Worm (Caenorhabditis elegans): Measurements from ENCODE around the gene tth-1.
A peak's percentile ranks its signal among the peaks of the same experiment; 100 is the strongest.

The tth-1 gene

ce11 chrX:8404308-8405085, 19.0 kb downstream of the tth-1 start (continued):
- TF ChIP-seq zag-1 (tag; optimal IDR thresholded peaks at IDR 0.05): no peak
- TF ChIP-seq efl-3 (GFP tag; optimal IDR thresholded peaks at IDR 0.05): peak; percentile 73
- TF ChIP-seq snpc-4 (tag; optimal IDR thresholded peaks at IDR 0.05): peak; percentile 49
- TF ChIP-seq fkh-4 (tag; optimal IDR thresholded peaks at IDR 0.05; ENCODE audit: borderline replicate concordance): no peak
- TF ChIP-seq lsy-2 (tag; optimal IDR thresholded peaks at IDR 0.05): peak; percentile 81 to 83
- TF ChIP-seq hpl-2 (GFP tag; optimal IDR thresholded peaks at IDR 0.05): no peak
- peak; percentile 87 for TF ChIP-seq unc-86 (tag; optimal IDR thresholded peaks at IDR 0.05)
- TF ChIP-seq nhr-77 (tag; optimal IDR thresholded peaks at IDR 0.05): peak; percentile 75
- peak; percentile 94 for TF ChIP-seq nhr-85 (tag)
- peak; percentile 84 for TF ChIP-seq sox-4 (tag; optimal IDR thresholded peaks at IDR 0.05)
- TF ChIP-seq grh-1 (GFP tag; IDR thresholded peaks at IDR 0.05): peak; percentile 77
- TF ChIP-seq unc-62 (GFP tag; optimal IDR thresholded peaks at IDR 0.05): no peak
- no peak for TF ChIP-seq C34B4.2 (tag; optimal IDR thresholded peaks at IDR 0.05)
- TF ChIP-seq nhr-76 (tag; optimal IDR thresholded peaks at IDR 0.05): no peak
- no peak for TF ChIP-seq F16B12.6 (tag; optimal IDR thresholded peaks at IDR 0.05)
- peak; percentile 48 for TF ChIP-seq nhr-237 (tag; optimal IDR thresholded peaks at IDR 0.05)
- TF ChIP-seq nhr-11 (tag; optimal IDR thresholded peaks at IDR 0.05): peak; percentile 62
- peak; percentile 87 for TF ChIP-seq jun-1 (tag; optimal IDR thresholded peaks at IDR 0.05)
- peak; percentile 88 for TF ChIP-seq xbp-1 (tag; optimal IDR thresholded peaks at IDR 0.05)
- peak; percentile 96 for TF ChIP-seq nhr-47 (tag; optimal IDR thresholded peaks at IDR 0.05)
- TF ChIP-seq vab-15 (tag; optimal IDR thresholded peaks at IDR 0.05): no peak
- TF ChIP-seq ceh-90 (tag; optimal IDR thresholded peaks at IDR 0.05): no peak
- peak; percentile 3 for TF ChIP-seq hlh-4 (tag; optimal IDR thresholded peaks at IDR 0.05)
- TF ChIP-seq irx-1 (tag; optimal IDR thresholded peaks at IDR 0.05): peak; percentile 90
- peak; percentile 78 for TF ChIP-seq skn-1 (tag; optimal IDR thresholded peaks at IDR 0.05)
- peak in 1 of 2 experiments; percentile 85 for TF ChIP-seq ztf-11 (tag; optimal IDR thresholded peaks at IDR 0.05)
- peak; percentile 91 for TF ChIP-seq nhr-90 (tag; optimal IDR thresholded peaks at IDR 0.05; ENCODE audit: poor library complexity)
- no peak for TF ChIP-seq hlh-17 (GFP tag; optimal IDR thresholded peaks at IDR 0.05; ENCODE audit: borderline replicate concordance)
- peak; percentile 69 to 73 for TF ChIP-seq egl-27 (tag; optimal IDR thresholded peaks at IDR 0.05)
- peak; percentile 83 for TF ChIP-seq ztf-4 (tag; optimal IDR thresholded peaks at IDR 0.05)
- TF ChIP-seq snu-23 (GFP tag; optimal IDR thresholded peaks at IDR 0.05): peak; percentile 96
- TF ChIP-seq C04F5.9 (tag; optimal IDR thresholded peaks at IDR 0.05): peak; percentile 39
- TF ChIP-seq unc-30 (tag; optimal IDR thresholded peaks at IDR 0.05): no peak
- TF ChIP-seq lir-3 (tag; optimal IDR thresholded peaks at IDR 0.05; ENCODE audit: poor library complexity): peak; percentile 84
- TF ChIP-seq unc-98 (GFP tag; IDR thresholded peaks at IDR 0.05): peak; percentile 73
- TF ChIP-seq tlp-1 (tag; optimal IDR thresholded peaks at IDR 0.05): no peak
- TF ChIP-seq tbx-2 (tag; optimal IDR thresholded peaks at IDR 0.05): peak; percentile 94
- peak; percentile 77 for TF ChIP-seq elt-2 (tag; optimal IDR thresholded peaks at IDR 0.05)
- peak; percentile 81 for TF ChIP-seq zip-4 (GFP tag; optimal IDR thresholded peaks at IDR 0.05)
- TF ChIP-seq sup-37 (GFP tag; optimal IDR thresholded peaks at IDR 0.05): peak; percentile 81
- no peak for TF ChIP-seq sptf-1 (tag; optimal IDR thresholded peaks at IDR 0.05)
- TF ChIP-seq swsn-7 (tag; optimal IDR thresholded peaks at IDR 0.05): peak; percentile 94
- peak; percentile 45 for TF ChIP-seq mef-2 (tag; optimal IDR thresholded peaks at IDR 0.05)
- peak; percentile 60 to 83 (median 74) for TF ChIP-seq ceh-82 (tag; optimal IDR thresholded peaks at IDR 0.05)
- TF ChIP-seq fkh-8 (tag; optimal IDR thresholded peaks at IDR 0.05): peak; percentile 94
- TF ChIP-seq pax-3 (tag; optimal IDR thresholded peaks at IDR 0.05): peak; percentile 82
- TF ChIP-seq isw-1 (GFP tag; IDR thresholded peaks at IDR 0.05): peak; percentile 86
- TF ChIP-seq fkh-10 (GFP tag; optimal IDR thresholded peaks at IDR 0.05): peak; percentile 93
- peak in 3 of 6 experiments; percentile 4 to 83 (median 39) for TF ChIP-seq elt-3 (tag; optimal IDR thresholded peaks at IDR 0.05)
- TF ChIP-seq ama-1 (optimal IDR thresholded peaks at IDR 0.05): no peak
- peak; percentile 65 to 70 for TF ChIP-seq efl-1 (optimal IDR thresholded peaks at IDR 0.05)
- TF ChIP-seq efl-1 (GFP tag; optimal IDR thresholded peaks at IDR 0.05 in 1 of 2): peak; percentile 22 to 95

Data from whole organism, L1 larva.